Fruit fly (Drosophila melanogaster) whole organism, embryonic: ENCODE data around the gene caup.

Experiments
- Awh ChIP-seq: fragments of 200-800 bp; sonication (Bioruptor generic); IDR thresholded peaks from 2 replicates; pipeline ENCODE4, ENCODE4 v1.3.6; 2022; ENCODE audit warnings: missing biosample characterization, missing genetic modification characterization
- BtbVII ChIP-seq: fragments of 200-800 bp; sonication (Bioruptor generic); optimal IDR thresholded peaks from 3 replicates; lab custom pipeline; 2017; ENCODE audit warnings: missing biosample characterization, mild to moderate bottlenecking, missing genetic modification characterization
- CG10147 ChIP-seq: fragments of 200-800 bp; sonication (Bioruptor generic); optimal IDR thresholded peaks from 2 replicates; lab custom pipeline; 2019; ENCODE audit warnings: missing biosample characterization, mild to moderate bottlenecking, missing genetic modification characterization, moderate library complexity
- CG10274 ChIP-seq: fragments of 200-800 bp; sonication (Bioruptor generic); optimal IDR thresholded peaks from 3 replicates; lab custom pipeline; 2017; ENCODE audit warnings: missing biosample characterization, mild to moderate bottlenecking, missing genetic modification characterization
- CG10366 ChIP-seq: fragments of 200-800 bp; sonication (Bioruptor generic); IDR thresholded peaks from 2 replicates; pipeline ENCODE4 v1.3.6; 2022; ENCODE audit warnings: missing biosample characterization, missing genetic modification characterization
- CG10959 ChIP-seq: fragments of 200-800 bp; sonication (Bioruptor generic); IDR thresholded peaks from 2 replicates; pipeline ENCODE4 v1.3.6; 2022; ENCODE audit warnings: missing biosample characterization, missing genetic modification characterization
- CG12155 ChIP-seq: fragments of 200-800 bp; sonication (Bioruptor generic); optimal IDR thresholded peaks from 3 replicates; lab custom pipeline; 2016; ENCODE audit warnings: missing biosample characterization, missing genetic modification characterization
- CG14014 ChIP-seq: fragments of 200-800 bp; sonication (Bioruptor generic); IDR thresholded peaks from 2 replicates; pipeline ENCODE4 v1.3.6; 2022; ENCODE audit warnings: missing biosample characterization, missing genetic modification characterization
- CG14050 ChIP-seq: fragments of 200-800 bp; sonication (Bioruptor generic); IDR thresholded peaks from 3 replicates; pipeline ENCODE4 v1.3.6; 2022; ENCODE audit warnings: missing biosample characterization, missing genetic modification characterization
- CG1529 ChIP-seq: fragments of 200-800 bp; sonication (Bioruptor generic); optimal IDR thresholded peaks from 3 replicates; lab custom pipeline; 2018; ENCODE audit warnings: missing biosample characterization, missing genetic modification characterization
- CG15696 ChIP-seq: fragments of 200-800 bp; sonication (Bioruptor generic); optimal IDR thresholded peaks from 2 replicates; lab custom pipeline; 2019; ENCODE audit warnings: missing biosample characterization, mild to moderate bottlenecking, missing genetic modification characterization, moderate library complexity
- CG1602 ChIP-seq: fragments of 200-800 bp; sonication (Bioruptor generic); optimal IDR thresholded peaks from 3 replicates; lab custom pipeline; 2016; ENCODE audit warnings: missing biosample characterization, missing genetic modification characterization
- CG1603 ChIP-seq: fragments of 200-800 bp; sonication (Bioruptor generic); optimal IDR thresholded peaks from 2 replicates; lab custom pipeline; 2019; ENCODE audit warnings: missing biosample characterization, mild to moderate bottlenecking, missing genetic modification characterization, moderate library complexity
- CG16863 ChIP-seq: fragments of 200-800 bp; sonication (Bioruptor generic); optimal IDR thresholded peaks from 3 replicates; lab custom pipeline; 2016; ENCODE audit warnings: missing biosample characterization, missing genetic modification characterization
- CG17829 ChIP-seq: fragments of 200-800 bp; optimal IDR thresholded peaks from 2 replicates; lab custom pipeline; 2019; ENCODE audit warnings: missing biosample characterization, mild to moderate bottlenecking, missing genetic modification characterization, moderate library complexity
- CG2875 ChIP-seq: fragments of 200-800 bp; sonication (Bioruptor generic); optimal IDR thresholded peaks from 2 replicates; lab custom pipeline; 2017; ENCODE audit warnings: missing biosample characterization, mild to moderate bottlenecking, missing genetic modification characterization, missing genetic modification reagents
- CG30020 ChIP-seq: fragments of 200-800 bp; optimal IDR thresholded peaks from 2 replicates; lab custom pipeline; 2019; ENCODE audit warnings: missing biosample characterization, mild to moderate bottlenecking, missing genetic modification characterization, moderate library complexity
- CG32532 ChIP-seq: fragments of 200-800 bp; sonication (Bioruptor generic); IDR thresholded peaks from 2 replicates; pipeline ENCODE4 v1.3.6; 2022; ENCODE audit warnings: missing biosample characterization, missing genetic modification characterization
- CG33213 ChIP-seq: fragments of 200-800 bp; sonication (Bioruptor generic); optimal IDR thresholded peaks from 3 replicates; lab custom pipeline; 2016; ENCODE audit warnings: missing biosample characterization, missing genetic modification characterization
- CG4360 ChIP-seq: fragments of 200-800 bp; sonication (Bioruptor generic); IDR thresholded peaks from 2 replicates; pipeline ENCODE4 v1.3.6; 2022; ENCODE audit warnings: missing biosample characterization, missing genetic modification characterization
- CG4404 ChIP-seq: fragments of 200-800 bp; sonication (Bioruptor generic); IDR thresholded peaks from 2 replicates; pipeline ENCODE4 v1.3.6; 2022; ENCODE audit warnings: missing biosample characterization, missing genetic modification characterization
- CG6272 ChIP-seq: fragments of 200-800 bp; sonication (Bioruptor generic); IDR thresholded peaks from 2 replicates; pipeline ENCODE4 v1.3.6; 2022; ENCODE audit warnings: missing biosample characterization, missing genetic modification characterization
- CG6683 ChIP-seq: fragments of 200-800 bp; sonication (Bioruptor generic); optimal IDR thresholded peaks from 2 replicates; lab custom pipeline; 2017; ENCODE audit warnings: missing biosample characterization, mild to moderate bottlenecking, missing genetic modification characterization, missing genetic modification reagents
- CG7372 ChIP-seq: fragments of 200-800 bp; sonication (Bioruptor generic); IDR thresholded peaks from 2 replicates; pipeline ENCODE4 v1.3.6; 2022; ENCODE audit warnings: missing biosample characterization, missing genetic modification characterization
- CG8924 ChIP-seq: fragments of 200-800 bp; optimal IDR thresholded peaks from 3 replicates; lab custom pipeline; 2019; ENCODE audit warnings: missing biosample characterization, mild to moderate bottlenecking, missing genetic modification characterization, moderate library complexity
- CoRest ChIP-seq: fragments of 200-800 bp; sonication (Bioruptor generic); optimal IDR thresholded peaks from 3 replicates; lab custom pipeline; 2018; ENCODE audit warnings: missing biosample characterization, mild to moderate bottlenecking, missing genetic modification characterization, moderate library complexity
- Doc2 ChIP-seq: fragments of 200-800 bp; sonication (Bioruptor generic); IDR thresholded peaks from 2 replicates; pipeline ENCODE4 v1.3.6; 2022; ENCODE audit warnings: missing biosample characterization, missing genetic modification characterization
- Hey ChIP-seq: fragments of 200-800 bp; sonication (Bioruptor generic); optimal IDR thresholded peaks from 3 replicates; lab custom pipeline; 2018; ENCODE audit warnings: missing biosample characterization, mild to moderate bottlenecking, missing genetic modification characterization
- Hr39 ChIP-seq: fragments of >200 bp; optimal IDR thresholded peaks from 2 replicates; lab custom pipeline; 2017
- al ChIP-seq: fragments of 200-800 bp; sonication (Bioruptor generic); IDR thresholded peaks from 2 replicates; pipeline ENCODE4 v1.3.6; 2022; ENCODE audit warnings: missing biosample characterization, missing genetic modification characterization
- br ChIP-seq: fragments of >200 bp; optimal IDR thresholded peaks from 2 replicates; lab custom pipeline; 2017
- chinmo ChIP-seq: fragments of 200-800 bp; sonication (Bioruptor generic); IDR thresholded peaks from 4 replicates; pipeline ENCODE4 v1.3.6; 2022; ENCODE audit warnings: missing biosample characterization, missing genetic modification characterization; ENCODE audit not compliant: partially characterized antibody
- ewg ChIP-seq: fragments of 200-800 bp; sonication (Bioruptor generic); optimal IDR thresholded peaks from 3 replicates; lab custom pipeline; 2017; ENCODE audit warnings: mild to moderate bottlenecking, missing biosample characterization, missing genetic modification reagents, missing genetic modification characterization
- fd3F ChIP-seq: fragments of 200-800 bp; sonication (Bioruptor generic); optimal IDR thresholded peaks from 2 replicates; lab custom pipeline; 2018; ENCODE audit warnings: missing biosample characterization, mild to moderate bottlenecking, missing genetic modification characterization, moderate library complexity
- gce ChIP-seq: fragments of 200-800 bp; sonication (Bioruptor generic); IDR thresholded peaks from 3 replicates; pipeline ENCODE4 v1.3.6; 2022; ENCODE audit warnings: missing biosample characterization, missing genetic modification characterization
- lola ChIP-seq, 3 experiments: fragments of >200 bp in 2 of 3; fragments of 200-800 bp in 1 of 3; sonication (Bioruptor generic) in 1 of 3; optimal IDR thresholded peaks; 2 replicates each; lab custom pipeline; 2017 to 2019; ENCODE audit warnings: missing biosample characterization in 3 of 3, missing genetic modification characterization in 3 of 3, mild to moderate bottlenecking in 1 of 3, moderate library complexity in 1 of 3
- oc ChIP-seq: fragments of 200-800 bp; sonication (Bioruptor generic); optimal IDR thresholded peaks from 2 replicates; lab custom pipeline; 2018; ENCODE audit warnings: missing biosample characterization, mild to moderate bottlenecking, missing genetic modification characterization, moderate library complexity
- rib ChIP-seq: fragments of 200-800 bp; sonication (Bioruptor generic); IDR thresholded peaks from 2 replicates; pipeline ENCODE4 v1.3.6; 2022; ENCODE audit warnings: missing biosample characterization, missing genetic modification characterization
- shn ChIP-seq: fragments of 200-800 bp; sonication (Bioruptor generic); optimal IDR thresholded peaks from 3 replicates; lab custom pipeline; 2016; ENCODE audit warnings: missing biosample characterization, missing genetic modification characterization
- slp2 ChIP-seq: fragments of 200-800 bp; sonication (Bioruptor generic); optimal IDR thresholded peaks from 2 replicates; lab custom pipeline; 2016; ENCODE audit warnings: missing biosample characterization, missing genetic modification characterization
- so ChIP-seq: fragments of 200-800 bp; sonication (Bioruptor generic); IDR thresholded peaks from 3 replicates; pipeline ENCODE4 v1.3.6; 2022; ENCODE audit warnings: missing biosample characterization, missing genetic modification characterization
- sqz ChIP-seq: fragments of 200-800 bp; sonication (Bioruptor generic); optimal IDR thresholded peaks from 3 replicates; lab custom pipeline; 2018; ENCODE audit warnings: missing biosample characterization, mild to moderate bottlenecking, missing genetic modification characterization
- ssp ChIP-seq: fragments of 200-800 bp; sonication (Bioruptor generic); IDR thresholded peaks from 2 replicates; pipeline ENCODE4 v1.3.6; 2022; ENCODE audit warnings: missing biosample characterization, missing genetic modification characterization
- tll ChIP-seq, 2 experiments: fragments of 200-800 bp in 1 of 2; fragments of >200 bp in 1 of 2; sonication (Bioruptor generic) in 1 of 2; optimal IDR thresholded peaks; 2 replicates each; lab custom pipeline; 2017 to 2019; ENCODE audit warnings: missing biosample characterization in 2 of 2, missing genetic modification characterization in 2 of 2, mild to moderate bottlenecking in 1 of 2, moderate library complexity in 1 of 2
- trem ChIP-seq: fragments of 200-800 bp; optimal IDR thresholded peaks from 3 replicates; lab custom pipeline; 2019; ENCODE audit warnings: missing biosample characterization, mild to moderate bottlenecking, missing genetic modification characterization, moderate library complexity
- tx ChIP-seq: fragments of 200-800 bp; sonication (Bioruptor generic); optimal IDR thresholded peaks from 2 replicates; lab custom pipeline; 2016; ENCODE audit warnings: missing biosample characterization, missing genetic modification characterization
- vvl ChIP-seq: fragments of 200-800 bp; sonication (Bioruptor generic); IDR thresholded peaks from 2 replicates; pipeline ENCODE4 v1.3.6; 2022; ENCODE audit warnings: missing biosample characterization, missing genetic modification characterization
- wek ChIP-seq: fragments of 200-800 bp; sonication (Bioruptor generic); optimal IDR thresholded peaks from 3 replicates; lab custom pipeline; 2018; ENCODE audit warnings: missing biosample characterization, mild to moderate bottlenecking, missing genetic modification characterization, moderate library complexity

Gene caup

dm6 chr3L:12642339-12642895 is 33.0 kb downstream of the caup start (continued):
- TF ChIP-seq CG16863 (no peak), CoRest (tag; lab: Kevin White, UChicago) (no peak), CG14014 (no peak), CG10366 (no peak), CG15696 (tag; lab: Kevin White, UChicago) (no peak), CG6683 (GFP tag; lab: Kevin White, UChicago) (no peak), ewg (GFP tag; lab: Kevin White, UChicago) (peak; percentile 31), Awh (GFP tag; lab: Robert Waterston, UW) (no peak)

- TF ChIP-seq CG1602 (GFP tag; lab: Kevin White, UChicago) (peak; percentile 38), al (GFP tag; lab: Robert Waterston, UW) (no peak), CG12155 (GFP tag; lab: Kevin White, UChicago) (no peak), CG6272 (GFP tag; lab: Robert Waterston, UW) (no peak), so (no peak; the same call in 2 of the 3 replicates), CG33213 (no peak), Hr39 (no peak), CG2875 (GFP tag; lab: Kevin White, UChicago) (peak; percentile 44), Doc2 (GFP tag; lab: Robert Waterston, UW) (no peak), BtbVII (no peak), CG17829 (peak; percentile 83), CG10274 (GFP tag; lab: Kevin White, UChicago) (no peak), CG30020 (tag; lab: Kevin White, UChicago) (peak; percentile 26), fd3F (GFP tag; lab: Kevin White, UChicago) (peak; percentile 11), sqz (GFP tag; lab: Kevin White, UChicago) (peak; percentile 8), tll (GFP tag; optimal IDR thresholded peaks at IDR 0.05; lab: Kevin White, UChicago) (no peak), CG8924 (tag; lab: Kevin White, UChicago) (peak; percentile 66), gce (no peak), CG1603 (no peak), CG14050 (GFP tag; lab: Robert Waterston, UW) (no peak; the same call in 2 of the 3 replicates), slp2 (GFP tag; lab: Kevin White, UChicago) (no peak), vvl (GFP tag; lab: Robert Waterston, UW) (0 out of 2 replicates have a peak, but pooled peaks have one; percentile 5), Hey (tag; lab: Kevin White, UChicago) (no peak), CG32532 (no peak), chinmo (GFP tag; lab: Robert Waterston, UW) (no peak), CG4404 (GFP tag; lab: Robert Waterston, UW) (no peak), trem (peak; percentile 71), CG7372 (GFP tag; lab: Robert Waterston, UW) (no peak), wek (no peak), oc (tag; lab: Kevin White, UChicago) (no peak), shn (GFP tag; lab: Kevin White, UChicago) (no peak), lola (GFP tag; optimal IDR thresholded peaks at IDR 0.05; lab: Kevin White, UChicago) (peak in 1 of 3 experiments; percentile 81), rib (no peak), ssp (GFP tag; lab: Robert Waterston, UW) (no peak), CG10959 (GFP tag; lab: Robert Waterston, UW) (no peak), tx (no peak), CG1529 (peak; percentile 11), CG10147 (GFP tag; lab: Kevin White, UChicago) (peak; percentile 14), br (no peak), CG4360 (GFP tag; lab: Robert Waterston, UW) (no peak)
Observed at dm6 chr3L:12643820-12644744, 34.7 kb downstream of the caup start.
